Fruit fly (Drosophila melanogaster) whole organism, embryonic: Measurements from ENCODE around the gene Cubn.

Experiments
- Adf1 ChIP-seq: fragments of 200-800 bp; sonication (Bioruptor generic); IDR thresholded peaks from 2 replicates; pipeline ENCODE4 v1.3.6; 2022; ENCODE audit warnings: missing biosample characterization, missing genetic modification characterization
- BEAF-32 ChIP-seq: fragments of 200-800 bp; sonication (Bioruptor generic); optimal IDR thresholded peaks from 3 replicates; lab custom pipeline; 2017; ENCODE audit warnings: missing biosample characterization, missing genetic modification characterization, mild to moderate bottlenecking, moderate library complexity, missing genetic modification reagents
- C15 ChIP-seq: fragments of 200-800 bp; sonication (Bioruptor generic); IDR thresholded peaks from 3 replicates; pipeline ENCODE4 v1.3.6; 2022; ENCODE audit warnings: missing biosample characterization, missing genetic modification characterization
- CG10267 ChIP-seq: fragments of 200-800 bp; sonication (Bioruptor generic); optimal IDR thresholded peaks from 2 replicates; lab custom pipeline; 2018; ENCODE audit warnings: missing biosample characterization, mild to moderate bottlenecking, missing genetic modification characterization, moderate library complexity
- CG10366 ChIP-seq: fragments of 200-800 bp; sonication (Bioruptor generic); IDR thresholded peaks from 2 replicates; pipeline ENCODE4 v1.3.6; 2022; ENCODE audit warnings: missing biosample characterization, missing genetic modification characterization
- CG10654 ChIP-seq: fragments of 200-800 bp; sonication (Bioruptor generic); optimal IDR thresholded peaks from 2 replicates; lab custom pipeline; 2016; ENCODE audit warnings: missing biosample characterization, missing genetic modification characterization
- CG11398 ChIP-seq: fragments of 200-800 bp; sonication (Bioruptor generic); optimal IDR thresholded peaks from 2 replicates; lab custom pipeline; 2016; ENCODE audit warnings: missing biosample characterization, missing genetic modification characterization
- CG11723 ChIP-seq: fragments of 200-800 bp; sonication (Bioruptor generic); optimal IDR thresholded peaks from 2 replicates; lab custom pipeline; 2017; ENCODE audit warnings: missing biosample characterization, mild to moderate bottlenecking, missing genetic modification characterization
- CG12104 ChIP-seq: fragments of 200-800 bp; sonication (Bioruptor generic); optimal IDR thresholded peaks from 3 replicates; lab custom pipeline; 2016; ENCODE audit warnings: missing biosample characterization, missing genetic modification characterization
- CG12236 ChIP-seq: fragments of 200-800 bp; sonication (Bioruptor generic); optimal IDR thresholded peaks from 2 replicates; lab custom pipeline; 2016; ENCODE audit warnings: missing biosample characterization, missing genetic modification characterization
- CG14441 ChIP-seq: fragments of 200-800 bp; sonication (Bioruptor generic); IDR thresholded peaks from 2 replicates; pipeline ENCODE4 v1.3.6; 2022; ENCODE audit warnings: missing biosample characterization, missing genetic modification characterization
- CG15269 ChIP-seq: fragments of 200-800 bp; sonication (Bioruptor generic); optimal IDR thresholded peaks from 2 replicates; lab custom pipeline; 2018; ENCODE audit warnings: missing biosample characterization, mild to moderate bottlenecking, missing genetic modification characterization, moderate library complexity
- CG1603 ChIP-seq: fragments of 200-800 bp; sonication (Bioruptor generic); optimal IDR thresholded peaks from 2 replicates; lab custom pipeline; 2019; ENCODE audit warnings: missing biosample characterization, mild to moderate bottlenecking, missing genetic modification characterization, moderate library complexity
- CG16815 ChIP-seq: fragments of 200-800 bp; sonication (Bioruptor generic); optimal IDR thresholded peaks from 3 replicates; lab custom pipeline; 2017; ENCODE audit warnings: missing biosample characterization, mild to moderate bottlenecking, missing genetic modification characterization
- CG17385 ChIP-seq: fragments of 200-800 bp; sonication (Bioruptor generic); optimal IDR thresholded peaks from 3 replicates; lab custom pipeline; 2018; ENCODE audit warnings: missing biosample characterization, mild to moderate bottlenecking, missing genetic modification characterization
- CG3065 ChIP-seq: fragments of 200-800 bp; sonication (Bioruptor generic); optimal IDR thresholded peaks from 2 replicates; lab custom pipeline; 2016; ENCODE audit warnings: missing biosample characterization, missing genetic modification characterization
- CG31388 ChIP-seq: fragments of 200-800 bp; sonication (Bioruptor generic); optimal IDR thresholded peaks from 2 replicates; lab custom pipeline; 2016; ENCODE audit warnings: missing biosample characterization, missing genetic modification characterization
- CG34422 ChIP-seq: fragments of 200-800 bp; sonication (Bioruptor generic); IDR thresholded peaks from 3 replicates; pipeline ENCODE4 v1.3.6; 2022; ENCODE audit warnings: missing biosample characterization, missing genetic modification characterization
- CG5953 ChIP-seq: fragments of 200-800 bp; sonication (Bioruptor generic); IDR thresholded peaks from 2 replicates; pipeline ENCODE4 v1.3.6; 2022; ENCODE audit warnings: missing biosample characterization, missing genetic modification characterization
- CG6791 ChIP-seq: fragments of 200-800 bp; sonication (Bioruptor generic); IDR thresholded peaks from 3 replicates; pipeline ENCODE4 v1.3.6; 2022; ENCODE audit warnings: missing biosample characterization, missing genetic modification characterization; ENCODE audit not compliant: partially characterized antibody
- CG8089 ChIP-seq: fragments of 200-800 bp; sonication (Bioruptor generic); optimal IDR thresholded peaks from 3 replicates; lab custom pipeline; 2016; ENCODE audit warnings: missing biosample characterization, missing genetic modification characterization
- CG8290 ChIP-seq, 3 experiments: fragments of 200-800 bp; sonication (Bioruptor generic); optimal IDR thresholded peaks; 2 replicates each; lab custom pipeline; 2016 to 2019; ENCODE audit warnings: missing biosample characterization in 3 of 3, missing genetic modification characterization in 3 of 3, mild to moderate bottlenecking in 2 of 3, moderate library complexity in 1 of 3
- CHES-1-like ChIP-seq: fragments of 200-800 bp; sonication (Bioruptor generic); optimal IDR thresholded peaks from 2 replicates; lab custom pipeline; 2016; ENCODE audit warnings: missing biosample characterization, missing genetic modification characterization
- CkIIα-i1 ChIP-seq: fragments of 200-800 bp; sonication (Bioruptor generic); IDR thresholded peaks from 2 replicates; pipeline ENCODE4 v1.3.6; 2022; ENCODE audit warnings: missing biosample characterization, missing genetic modification characterization
- Doc2 ChIP-seq: fragments of 200-800 bp; sonication (Bioruptor generic); IDR thresholded peaks from 2 replicates; pipeline ENCODE4 v1.3.6; 2022; ENCODE audit warnings: missing biosample characterization, missing genetic modification characterization
- Doc3 ChIP-seq: fragments of 200-800 bp; sonication (Bioruptor generic); IDR thresholded peaks from 3 replicates; pipeline ENCODE4 v1.3.6; 2022; ENCODE audit warnings: missing biosample characterization, missing genetic modification characterization; ENCODE audit not compliant: partially characterized antibody
- Ets65A ChIP-seq: fragments of 200-800 bp; sonication (Bioruptor generic); peaks from one replicate; lab custom pipeline; 2016; ENCODE audit warnings: missing biosample characterization, missing genetic modification characterization
- Hr51 ChIP-seq, 2 experiments: fragments of 200-800 bp; sonication (Bioruptor generic); optimal IDR thresholded peaks; 2 replicates in 1 of 2; 3 replicates in 1 of 2; lab custom pipeline; 2016 to 2018; ENCODE audit warnings: missing biosample characterization in 2 of 2, missing genetic modification characterization in 2 of 2, mild to moderate bottlenecking in 1 of 2, moderate library complexity in 1 of 2
- Med ChIP-seq: fragments of 200-800 bp; sonication (Bioruptor generic); peaks from one replicate; lab custom pipeline; 2016; ENCODE audit warnings: missing biosample characterization, missing genetic modification characterization, mild to moderate bottlenecking, inconsistent platforms, moderate library complexity
- Meics ChIP-seq: fragments of 200-800 bp; sonication (Bioruptor generic); optimal IDR thresholded peaks from 2 replicates; lab custom pipeline; 2017; ENCODE audit warnings: missing biosample characterization, mild to moderate bottlenecking, missing genetic modification characterization
- NC2α ChIP-seq: fragments of 200-800 bp; sonication (Bioruptor generic); optimal IDR thresholded peaks from 2 replicates; lab custom pipeline; 2016; ENCODE audit warnings: missing biosample characterization, missing genetic modification characterization
- Oli ChIP-seq: fragments of 200-800 bp; sonication (Bioruptor generic); optimal IDR thresholded peaks from 2 replicates; lab custom pipeline; 2018; ENCODE audit warnings: missing biosample characterization, mild to moderate bottlenecking, missing genetic modification characterization, moderate library complexity
- Sin3A ChIP-seq: fragments of >200 bp; optimal IDR thresholded peaks from 2 replicates; lab custom pipeline; 2018
- chm ChIP-seq: fragments of 200-800 bp; sonication (Bioruptor generic); IDR thresholded peaks from 2 replicates; pipeline ENCODE4 v1.3.6; 2022; ENCODE audit warnings: missing biosample characterization, missing genetic modification characterization
- chn ChIP-seq: fragments of 200-800 bp; sonication (Bioruptor generic); optimal IDR thresholded peaks from 2 replicates; lab custom pipeline; 2016; ENCODE audit warnings: missing biosample characterization, missing genetic modification characterization
- dati ChIP-seq: fragments of 200-800 bp; sonication (Bioruptor generic); IDR thresholded peaks from 2 replicates; pipeline ENCODE4 v1.3.6; 2022; ENCODE audit warnings: missing biosample characterization, missing genetic modification characterization
- eve ChIP-seq, 2 experiments: fragments of >200 bp; optimal IDR thresholded peaks; 2 replicates each; lab custom pipeline; 2017; ENCODE audit warnings: missing biosample characterization in 2 of 2, missing genetic modification characterization in 2 of 2
- ewg ChIP-seq: fragments of 200-800 bp; sonication (Bioruptor generic); optimal IDR thresholded peaks from 3 replicates; lab custom pipeline; 2017; ENCODE audit warnings: mild to moderate bottlenecking, missing biosample characterization, missing genetic modification reagents, missing genetic modification characterization
- fru ChIP-seq: fragments of >200 bp; optimal IDR thresholded peaks from 2 replicates; lab custom pipeline; 2017
- hbn ChIP-seq: fragments of 200-800 bp; sonication (Bioruptor generic); IDR thresholded peaks from 2 replicates; pipeline ENCODE4 v1.3.6; 2022; ENCODE audit warnings: missing biosample characterization, missing genetic modification characterization; ENCODE audit not compliant: partially characterized antibody
- kay ChIP-seq: fragments of 200-800 bp; sonication (Bioruptor generic); optimal IDR thresholded peaks from 2 replicates; lab custom pipeline; 2016; ENCODE audit warnings: missing biosample characterization, missing genetic modification characterization
- p53 ChIP-seq: fragments of 200-800 bp; sonication (Bioruptor generic); optimal IDR thresholded peaks from 2 replicates; lab custom pipeline; 2016; ENCODE audit warnings: missing biosample characterization, missing genetic modification characterization
- schlank ChIP-seq: fragments of 200-800 bp; sonication (Bioruptor generic); optimal IDR thresholded peaks from 2 replicates; lab custom pipeline; 2018; ENCODE audit warnings: missing biosample characterization, mild to moderate bottlenecking, missing genetic modification characterization
- sd ChIP-seq: fragments of 200-800 bp; sonication (Bioruptor generic); optimal IDR thresholded peaks from 3 replicates; lab custom pipeline; 2018; ENCODE audit warnings: missing biosample characterization, mild to moderate bottlenecking, missing genetic modification characterization, moderate library complexity
- shn ChIP-seq: fragments of 200-800 bp; sonication (Bioruptor generic); optimal IDR thresholded peaks from 3 replicates; lab custom pipeline; 2016; ENCODE audit warnings: missing biosample characterization, missing genetic modification characterization
- sr ChIP-seq: fragments of 200-800 bp; sonication (Bioruptor generic); IDR thresholded peaks from 3 replicates; pipeline ENCODE4 v1.3.6; 2022; ENCODE audit warnings: missing biosample characterization, missing genetic modification characterization
- ttk ChIP-seq: fragments of 200-800 bp; sonication (Bioruptor generic); IDR thresholded peaks from 2 replicates; pipeline ENCODE4 v2.1.2; 2022; ENCODE audit warnings: missing biosample characterization, missing genetic modification characterization
- tup ChIP-seq: fragments of 200-800 bp; sonication (Bioruptor generic); optimal IDR thresholded peaks from 2 replicates; lab custom pipeline; 2016; ENCODE audit warnings: missing biosample characterization, mild to moderate bottlenecking, missing genetic modification characterization, moderate library complexity
- zen ChIP-seq: fragments of 200-800 bp; sonication (Bioruptor generic); optimal IDR thresholded peaks from 3 replicates; lab custom pipeline; 2018; ENCODE audit warnings: missing biosample characterization, mild to moderate bottlenecking, missing genetic modification characterization, moderate library complexity

Cubn gene

DNA sequence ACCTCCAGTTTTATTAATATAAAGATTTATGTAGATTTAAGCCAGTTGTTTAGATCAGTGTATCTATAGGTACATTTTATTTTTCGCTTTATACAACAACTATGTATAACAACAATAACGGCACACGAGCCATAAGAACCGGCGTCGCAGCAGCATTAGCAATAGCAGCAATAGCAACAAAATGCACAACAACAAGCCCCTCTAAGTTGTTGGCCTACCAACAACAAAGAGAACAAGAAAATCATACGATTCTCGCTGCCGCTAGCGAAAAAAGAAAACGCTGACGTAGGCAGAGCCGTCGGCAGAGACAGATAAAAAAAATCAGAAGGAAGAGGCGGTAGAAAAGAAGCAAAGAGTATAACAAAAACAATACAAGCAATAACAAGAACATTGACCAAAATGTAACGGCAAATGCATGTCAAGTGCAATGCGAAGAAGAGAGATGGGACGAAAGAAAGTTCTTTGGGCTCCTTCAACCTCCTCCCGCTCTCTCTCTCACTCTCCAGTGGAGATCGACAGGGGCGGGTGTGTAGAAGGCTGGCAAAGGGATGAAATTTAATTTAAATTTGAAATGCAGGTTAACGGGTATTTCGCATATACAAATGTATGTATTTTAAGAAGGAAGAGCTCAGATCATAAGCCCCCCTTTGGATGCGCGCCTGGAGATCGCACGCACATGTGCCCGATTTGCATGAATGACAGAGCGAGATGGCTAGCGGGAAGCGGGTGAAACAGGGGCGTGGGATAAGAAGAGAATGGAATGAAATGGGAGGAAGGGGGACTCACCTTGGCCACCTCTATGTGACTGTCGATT lies 7.8 kb upstream of the Cubn start (continued):
- peak; percentile 96 for TF ChIP-seq zen
- TF ChIP-seq CG11723: peak; percentile 97
- peak; percentile 95 to 98 for TF ChIP-seq Hr51 (GFP tag; optimal IDR thresholded peaks at IDR 0.05; lab: Kevin White, UChicago)
- TF ChIP-seq p53 (GFP tag; lab: Kevin White, UChicago): peak; percentile 95
- TF ChIP-seq CG12104: peak; percentile 94
- peak; percentile 99 for TF ChIP-seq CG10366 (GFP tag; lab: Robert Waterston, UW)
- peak; percentile 98 for TF ChIP-seq CG8089 (GFP tag; lab: Kevin White, UChicago)
- TF ChIP-seq chn (GFP tag; lab: Kevin White, UChicago): peak; percentile 99
- TF ChIP-seq shn (GFP tag; lab: Kevin White, UChicago): peak; percentile 98
- TF ChIP-seq CG31388: peak; percentile 94
- TF ChIP-seq kay (GFP tag; lab: Kevin White, UChicago): peak; percentile 96
- peak; percentile 96 for TF ChIP-seq schlank (tag; lab: Kevin White, UChicago)
- peak; percentile 96 for TF ChIP-seq CG12236 (GFP tag; lab: Kevin White, UChicago)
- no peak for TF ChIP-seq BEAF-32 (GFP tag; lab: Kevin White, UChicago)
- peak; percentile 97 for TF ChIP-seq dati (GFP tag; lab: Robert Waterston, UW)
- peak; percentile 99 for TF ChIP-seq CG5953 (GFP tag; lab: Robert Waterston, UW)
- TF ChIP-seq ewg (GFP tag; lab: Kevin White, UChicago): peak; percentile 98
- TF ChIP-seq CG15269 (tag; lab: Kevin White, UChicago): peak; percentile 97
- TF ChIP-seq CG6791 (GFP tag; lab: Robert Waterston, UW): no peak
- peak; percentile 96 for TF ChIP-seq Meics (GFP tag; lab: Kevin White, UChicago)
- peak; percentile 99 for TF ChIP-seq CHES-1-like (GFP tag; lab: Kevin White, UChicago)
- peak; percentile 99 for TF ChIP-seq chm (GFP tag; lab: Robert Waterston, UW)
- TF ChIP-seq hbn (GFP tag; lab: Robert Waterston, UW): no peak
- peak; percentile 96 for TF ChIP-seq tup (GFP tag; lab: Kevin White, UChicago)
- peak; percentile 89 for TF ChIP-seq sd (tag; lab: Kevin White, UChicago)
- peak; percentile 92 for TF ChIP-seq Adf1 (GFP tag; lab: Robert Waterston, UW)
- peak; percentile 92 for TF ChIP-seq CG10267
- no peak for TF ChIP-seq fru (lab: Kevin White, UChicago)
- peak; percentile 100 for TF ChIP-seq Med (GFP tag; lab: Kevin White, UChicago)
- TF ChIP-seq CG8290 (GFP tag; optimal IDR thresholded peaks at IDR 0.05; lab: Kevin White, UChicago): peak; percentile 93
- TF ChIP-seq CG8290 (tag; optimal IDR thresholded peaks at IDR 0.05; lab: Kevin White, UChicago): peak; percentile 41 to 99
- TF ChIP-seq CG10654: peak; percentile 98
- no peak for TF ChIP-seq Sin3A
- TF ChIP-seq Doc3: no peak
- peak; percentile 93 for TF ChIP-seq CG17385
- peak; percentile 99 for TF ChIP-seq CG34422 (GFP tag; lab: Robert Waterston, UW)
- peak; percentile 89 for TF ChIP-seq Doc2 (GFP tag; lab: Robert Waterston, UW)
- TF ChIP-seq ttk (GFP tag; lab: Robert Waterston, UW): peak; percentile 98
- TF ChIP-seq Oli (tag; lab: Kevin White, UChicago): peak; percentile 98
- peak; percentile 95 for TF ChIP-seq sr (GFP tag; lab: Robert Waterston, UW)
- TF ChIP-seq CG11398: peak; percentile 97
- TF ChIP-seq CG1603 (tag; lab: Kevin White, UChicago): peak; percentile 99
- TF ChIP-seq C15 (GFP tag; lab: Robert Waterston, UW): peak; percentile 96
- peak; percentile 85 for TF ChIP-seq CkIIα-i1 (GFP tag; lab: Robert Waterston, UW)
- TF ChIP-seq Ets65A (GFP tag; lab: Kevin White, UChicago): peak; percentile 100
- peak; percentile 97 for TF ChIP-seq CG3065 (GFP tag; lab: Kevin White, UChicago)
- peak; percentile 99 for TF ChIP-seq CG16815 (GFP tag; lab: Kevin White, UChicago)
- peak; percentile 98 for TF ChIP-seq NC2α
- peak; percentile 77 to 94 for TF ChIP-seq eve (GFP tag; optimal IDR thresholded peaks at IDR 0.05; lab: Kevin White, UChicago)
- peak; percentile 98 for TF ChIP-seq CG14441 (GFP tag; lab: Robert Waterston, UW)
